Fruit fly (Drosophila melanogaster): ENCODE data around the gene Gyc76C.
A peak's percentile ranks its signal among the peaks of the same experiment; 100 is the strongest.

The Gyc76C gene

dm6 chr3L:19790929-19791687, 2.3 kb downstream of the Gyc76C start (continued):
- TF ChIP-seq slbo (GFP tag; IDR thresholded peaks at IDR 0.05) (peak; percentile 66), CG14710 (tag; optimal IDR thresholded peaks at IDR 0.05) (peak; percentile 62), chif (GFP tag; optimal IDR thresholded peaks at IDR 0.05) (peak; percentile 52 to 68), D (optimal IDR thresholded peaks at IDR 0.05) (no peak), D (GFP tag; optimal IDR thresholded peaks at IDR 0.05) (peak; percentile 66), Xrp1 (GFP tag; IDR thresholded peaks at IDR 0.05) (peak; percentile 46; the same call in 1 of the 2 replicates), CG17568 (GFP tag; optimal IDR thresholded peaks at IDR 0.05) (no peak), Hmx (GFP tag; optimal IDR thresholded peaks at IDR 0.05) (peak; percentile 13), CG14014 (GFP tag; IDR thresholded peaks at IDR 0.05) (peak; percentile 42), Ets65A (GFP tag) (peak; percentile 96), NK7.1 (GFP tag; optimal IDR thresholded peaks at IDR 0.05) (peak; percentile 13), gcm (GFP tag; optimal IDR thresholded peaks at IDR 0.05) (no peak), Hsf (GFP tag; optimal IDR thresholded peaks at IDR 0.05) (peak; percentile 65), CG14441 (GFP tag; IDR thresholded peaks at IDR 0.05) (no peak), cas (GFP tag; IDR thresholded peaks at IDR 0.05) (no peak), CG1603 (tag; optimal IDR thresholded peaks at IDR 0.05) (peak; percentile 15), so (GFP tag; IDR thresholded peaks at IDR 0.05) (0 out of 3 replicates have a peak, but pooled peaks have one; percentile 29), CG3847 (GFP tag; IDR thresholded peaks at IDR 0.05) (peak; percentile 47), CG15011 (GFP tag; optimal IDR thresholded peaks at IDR 0.05) (peak; percentile 56), Fer2 (tag; optimal IDR thresholded peaks at IDR 0.05) (peak; percentile 53), CG7839 (tag; optimal IDR thresholded peaks at IDR 0.05) (peak; percentile 79), aop (GFP tag; IDR thresholded peaks at IDR 0.05) (no peak), CG13287 (GFP tag; IDR thresholded peaks at IDR 0.05; ENCODE audit: partially characterized antibody) (no peak), sens-2 (GFP tag; IDR thresholded peaks at IDR 0.05) (no peak), CG10979 (tag; optimal IDR thresholded peaks at IDR 0.05) (peak; percentile 69), Awh (GFP tag; IDR thresholded peaks at IDR 0.05) (no peak), CG9609 (GFP tag; optimal IDR thresholded peaks at IDR 0.05) (peak; percentile 42), CG33213 (GFP tag; optimal IDR thresholded peaks at IDR 0.05) (no peak), cato (GFP tag; optimal IDR thresholded peaks at IDR 0.05; ENCODE audit: borderline replicate concordance) (peak; percentile 13), Sox100B (GFP tag; optimal IDR thresholded peaks at IDR 0.05) (peak; percentile 76), CG12942 (GFP tag; optimal IDR thresholded peaks at IDR 0.05) (peak; percentile 51), cad (GFP tag; optimal IDR thresholded peaks at IDR 0.05) (no peak), CG32772 (GFP tag; IDR thresholded peaks at IDR 0.05) (no peak), Sox102F (GFP tag; optimal IDR thresholded peaks at IDR 0.05) (peak; percentile 47), Ravus (GFP tag; IDR thresholded peaks at IDR 0.05) (no peak; the same call in 1 of the 2 replicates), Scr (GFP tag; IDR thresholded peaks at IDR 0.05; ENCODE audit: partially characterized antibody) (no peak), Xbp1 (GFP tag; optimal IDR thresholded peaks at IDR 0.05) (peak; percentile 72), pfk (GFP tag; optimal IDR thresholded peaks at IDR 0.05) (no peak), dysf (GFP tag; IDR thresholded peaks at IDR 0.05) (peak; percentile 46; the same call in 2 of the 3 replicates), chn (GFP tag; optimal IDR thresholded peaks at IDR 0.05) (peak; percentile 63), CG6254 (GFP tag; optimal IDR thresholded peaks at IDR 0.05) (peak; percentile 33), Opbp (GFP tag; IDR thresholded peaks at IDR 0.05; ENCODE audit: partially characterized antibody) (peak; percentile 42; the same call in 1 of the 3 replicates), CG8290 (GFP tag; optimal IDR thresholded peaks at IDR 0.05) (peak; percentile 74), CG8290 (tag; optimal IDR thresholded peaks at IDR 0.05) (peak; percentile 29 to 31), scrt (GFP tag; optimal IDR thresholded peaks at IDR 0.05) (no peak), Adf1 (GFP tag; IDR thresholded peaks at IDR 0.05) (no peak), Tbp (GFP tag; optimal IDR thresholded peaks at IDR 0.05) (peak; percentile 78), phol (tag; optimal IDR thresholded peaks at IDR 0.05) (peak; percentile 79), CG12219 (GFP tag; optimal IDR thresholded peaks at IDR 0.05) (no peak), MBD-R2 (GFP tag; IDR thresholded peaks at IDR 0.05) (0 out of 2 replicates have a peak, but pooled peaks have one; percentile 15)
